Fruit fly (Drosophila melanogaster): Measurements from ENCODE around the gene eEF2.

Gene eEF2

dm6 chr2L:21681322-21682268 lies at the start of gene eEF2:
Gene eEF2 (minus strand): TSS chr2L:21682164.
- TF ChIP-seq CG33017 (tag; optimal IDR thresholded peaks at IDR 0.05) (peak; percentile 76), kay (GFP tag; ENCODE audit: borderline replicate concordance) (no peak), tj (GFP tag; optimal IDR thresholded peaks at IDR 0.05) (peak; percentile 74), CG11617 (GFP tag; optimal IDR thresholded peaks at IDR 0.05) (peak; percentile 89), Crg-1 (GFP tag; optimal IDR thresholded peaks at IDR 0.05) (peak; percentile 79), CG12768 (GFP tag; optimal IDR thresholded peaks at IDR 0.05) (peak; percentile 78), cic (GFP tag; optimal IDR thresholded peaks at IDR 0.05) (peak; percentile 40), Mnt (GFP tag; optimal IDR thresholded peaks at IDR 0.05) (peak; percentile 84), cnc (optimal IDR thresholded peaks at IDR 0.05) (peak; percentile 55 to 66), Hr96 (GFP tag; optimal IDR thresholded peaks at IDR 0.05) (peak; percentile 73), CG14711 (tag; optimal IDR thresholded peaks at IDR 0.05) (peak; percentile 33), CG7101 (tag; optimal IDR thresholded peaks at IDR 0.05) (peak; percentile 88), Clk (GFP tag; optimal IDR thresholded peaks at IDR 0.05) (no peak), CG1620 (GFP tag; optimal IDR thresholded peaks at IDR 0.05) (peak; percentile 84), bab1 (GFP tag; optimal IDR thresholded peaks at IDR 0.05) (peak; percentile 81), ovo (GFP tag; optimal IDR thresholded peaks at IDR 0.05) (peak; percentile 82), CG7045 (GFP tag; optimal IDR thresholded peaks at IDR 0.05) (peak; percentile 68), pad (GFP tag; optimal IDR thresholded peaks at IDR 0.05) (peak; percentile 61), CG5204 (GFP tag; optimal IDR thresholded peaks at IDR 0.05) (peak; percentile 79), toe (GFP tag; optimal IDR thresholded peaks at IDR 0.05) (peak; percentile 41)

- no peak for TF ChIP-seq ovo (GFP tag; optimal IDR thresholded peaks at IDR 0.05)
- no peak for TF ChIP-seq cic (GFP tag; optimal IDR thresholded peaks at IDR 0.05)
- TF ChIP-seq cnc (optimal IDR thresholded peaks at IDR 0.05), result no peak
- TF ChIP-seq CG5204 (GFP tag; optimal IDR thresholded peaks at IDR 0.05), result no peak
- TF ChIP-seq bab1 (GFP tag; optimal IDR thresholded peaks at IDR 0.05), result no peak
- no peak for TF ChIP-seq Hr96 (GFP tag; optimal IDR thresholded peaks at IDR 0.05)
- no peak for TF ChIP-seq kay (GFP tag; ENCODE audit: borderline replicate concordance)
- no peak for TF ChIP-seq toe (GFP tag; optimal IDR thresholded peaks at IDR 0.05)
- no peak for TF ChIP-seq CG33017 (tag; optimal IDR thresholded peaks at IDR 0.05)
Measured at dm6 chr2L:21726097-21726496, 44.1 kb upstream of the eEF2 start.

- no peak for TF ChIP-seq ovo (GFP tag; optimal IDR thresholded peaks at IDR 0.05)
- no peak for TF ChIP-seq kay (GFP tag; ENCODE audit: borderline replicate concordance)
- no peak for TF ChIP-seq CG12768 (GFP tag; optimal IDR thresholded peaks at IDR 0.05)
- no peak for TF ChIP-seq Clk (GFP tag; optimal IDR thresholded peaks at IDR 0.05)
- TF ChIP-seq CG11617 (GFP tag; optimal IDR thresholded peaks at IDR 0.05), result no peak
- no peak for TF ChIP-seq CG7101 (tag; optimal IDR thresholded peaks at IDR 0.05)
- no peak for TF ChIP-seq CG1620 (GFP tag; optimal IDR thresholded peaks at IDR 0.05)
- no peak for TF ChIP-seq Crg-1 (GFP tag; optimal IDR thresholded peaks at IDR 0.05)
- TF ChIP-seq CG5204 (GFP tag; optimal IDR thresholded peaks at IDR 0.05), result no peak
- TF ChIP-seq tj (GFP tag; optimal IDR thresholded peaks at IDR 0.05), result no peak
- no peak for TF ChIP-seq cnc (optimal IDR thresholded peaks at IDR 0.05)
- no peak for TF ChIP-seq CG14711 (tag; optimal IDR thresholded peaks at IDR 0.05)
- no peak for TF ChIP-seq toe (GFP tag; optimal IDR thresholded peaks at IDR 0.05)
Measured at dm6 chr2L:21689368-21689767, 7.4 kb upstream of the eEF2 start.

- TF ChIP-seq pad (GFP tag; optimal IDR thresholded peaks at IDR 0.05), result peak; percentile 99
- TF ChIP-seq kay (GFP tag; ENCODE audit: borderline replicate concordance), result no peak
Measured at dm6 chr2L:21683768-21684225, 1.8 kb upstream of the eEF2 start, which contains the start of gene nolo. Gene nolo (plus strand): TSS chr2L:21684106.

- TF ChIP-seq CG14711 (tag; optimal IDR thresholded peaks at IDR 0.05) (peak; percentile 27), cnc (optimal IDR thresholded peaks at IDR 0.05) (no peak)
Measured at dm6 chr2L:21683053-21683767, 1.2 kb upstream of the eEF2 start.

- no peak for TF ChIP-seq ovo (GFP tag; optimal IDR thresholded peaks at IDR 0.05)
- peak; percentile 23 for TF ChIP-seq tj (GFP tag; optimal IDR thresholded peaks at IDR 0.05)
Measured at dm6 chr2L:21677480-21677930, 4.5 kb downstream of the eEF2 start, which contains the start of gene CG2225. Gene CG2225 (minus strand): TSS chr2L:21677530.

dm6 chr2L:21676556-21676955 lies 5.4 kb downstream of the eEF2 start:
- TF ChIP-seq pad (GFP tag; optimal IDR thresholded peaks at IDR 0.05) (peak; percentile 81), CG5204 (GFP tag; optimal IDR thresholded peaks at IDR 0.05) (no peak), Crg-1 (GFP tag; optimal IDR thresholded peaks at IDR 0.05) (peak; percentile 6), CG7045 (GFP tag; optimal IDR thresholded peaks at IDR 0.05) (no peak), Hr96 (GFP tag; optimal IDR thresholded peaks at IDR 0.05) (no peak), CG14711 (tag; optimal IDR thresholded peaks at IDR 0.05) (no peak), kay (GFP tag; ENCODE audit: borderline replicate concordance) (no peak), ovo (GFP tag; optimal IDR thresholded peaks at IDR 0.05) (peak; percentile 5), bab1 (GFP tag; optimal IDR thresholded peaks at IDR 0.05) (peak; percentile 11), CG11617 (GFP tag; optimal IDR thresholded peaks at IDR 0.05) (no peak), toe (GFP tag; optimal IDR thresholded peaks at IDR 0.05) (no peak)

Data from whole organism, adult.